Fruit fly (Drosophila melanogaster): ENCODE data around the gene eas.

- TF ChIP-seq psq (optimal IDR thresholded peaks at IDR 0.05), result no peak
- TF ChIP-seq insv (optimal IDR thresholded peaks at IDR 0.05), result no peak
- TF ChIP-seq h (optimal IDR thresholded peaks at IDR 0.05), result no peak
- no peak for TF ChIP-seq Sin3A (optimal IDR thresholded peaks at IDR 0.05)
- TF ChIP-seq Myc (optimal IDR thresholded peaks at IDR 0.05), result no peak
- TF ChIP-seq ttk (optimal IDR thresholded peaks at IDR 0.05), result no peak
Observed at dm6 chrX:16303636-16304035, 25.5 kb downstream of the eas start, which contains the start of gene CG3679.

Measured in Kc167 (cell line).